Fruit fly (Drosophila melanogaster): Measurements from ENCODE around the gene CG1722.

The CG1722 gene

dm6 chrX:21217578-21217977 is 33.4 kb downstream of the CG1722 start, which contains the start of gene CG32523 (continued):
- no peak for TF ChIP-seq CG9609 (GFP tag; optimal IDR thresholded peaks at IDR 0.05)
- no peak for TF ChIP-seq Ravus (GFP tag; IDR thresholded peaks at IDR 0.05)

- TF ChIP-seq Trl (optimal IDR thresholded peaks at IDR 0.05) (no peak), Trl (GFP tag; optimal IDR thresholded peaks at IDR 0.05) (no peak), btn (GFP tag; optimal IDR thresholded peaks at IDR 0.05) (no peak), Blimp-1 (GFP tag; optimal IDR thresholded peaks at IDR 0.05) (no peak), so (GFP tag; IDR thresholded peaks at IDR 0.05) (no peak), rib (GFP tag; IDR thresholded peaks at IDR 0.05) (no peak), wdn (GFP tag; IDR thresholded peaks at IDR 0.05) (no peak), Doc3 (GFP tag; IDR thresholded peaks at IDR 0.05; ENCODE audit: partially characterized antibody) (no peak), Sry-β (GFP tag; optimal IDR thresholded peaks at IDR 0.05) (no peak), CG43689 (GFP tag; IDR thresholded peaks at IDR 0.05) (no peak), CG1603 (tag; optimal IDR thresholded peaks at IDR 0.05) (no peak), Atf3 (GFP tag; optimal IDR thresholded peaks at IDR 0.05) (no peak), CG5953 (GFP tag; IDR thresholded peaks at IDR 0.05) (no peak), CG3407 (GFP tag; optimal IDR thresholded peaks at IDR 0.05) (no peak), jumu (GFP tag; optimal IDR thresholded peaks at IDR 0.05) (no peak), CG1024 (GFP tag; IDR thresholded peaks at IDR 0.05) (no peak), CrebB (tag; optimal IDR thresholded peaks at IDR 0.05) (no peak), CG11723 (GFP tag; optimal IDR thresholded peaks at IDR 0.05) (no peak), CG8359 (GFP tag; optimal IDR thresholded peaks at IDR 0.05; ENCODE audit: borderline replicate concordance) (no peak), Ets97D (GFP tag; optimal IDR thresholded peaks at IDR 0.05) (no peak)
These were observed 47.7 kb downstream of the CG1722 start, which contains the start of gene CG1724 for dm6 chrX:21203241-21203640. Gene CG1724 (minus strand): TSS chrX:21203341.

Data from whole organism, embryonic.